Fruit fly (Drosophila melanogaster) whole organism: ENCODE data around the gene CG31661.

Source experiments
- CG8478 ChIP-seq: fragments of >200 bp; optimal IDR thresholded peaks from 2 replicates; lab custom pipeline; 2018; ENCODE audit warnings: inconsistent platforms
- Dll ChIP-seq: fragments of >200 bp; optimal IDR thresholded peaks from 2 replicates; lab custom pipeline; 2017
- EcR ChIP-seq, 2 experiments: fragments of >200 bp; optimal IDR thresholded peaks; 2 replicates each; lab custom pipeline; 2017; ENCODE audit warnings: missing biosample characterization in 2 of 2, missing genetic modification characterization in 2 of 2, missing genetic modification reagents in 2 of 2
- pan ChIP-seq: fragments of >200 bp; optimal IDR thresholded peaks from 2 replicates; lab custom pipeline; 2017
- psq ChIP-seq: fragments of >200 bp; optimal IDR thresholded peaks from 2 replicates; lab custom pipeline; 2017
- usp ChIP-seq: fragments of >200 bp; optimal IDR thresholded peaks from 2 replicates; lab custom pipeline; 2017; ENCODE audit warnings: missing biosample characterization, missing genetic modification characterization, mixed read lengths

Gene CG31661

DNA sequence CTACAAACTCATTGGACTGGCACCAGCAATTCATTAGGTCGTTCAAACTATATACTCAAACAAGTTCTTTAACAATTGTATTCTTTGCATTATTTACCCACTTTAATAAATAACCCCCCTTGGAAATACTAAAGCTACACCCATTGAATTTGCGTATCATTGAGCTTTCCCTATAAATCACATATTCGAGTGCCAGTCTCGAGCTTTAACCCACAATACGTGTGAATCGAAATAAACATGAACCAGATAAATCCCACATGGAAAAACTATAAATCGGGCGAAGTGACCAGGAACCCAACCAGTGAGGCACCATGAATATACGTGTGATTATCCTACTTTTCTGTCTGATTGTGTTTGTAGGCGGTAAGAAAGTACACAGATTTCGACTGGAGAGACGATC is at the start of gene CG31661:
TSS of gene CG31661 (plus strand) at position 301 of the 400 bp plus-strand sequence.
- TF ChIP-seq usp, result no peak
- TF ChIP-seq EcR (GFP tag; optimal IDR thresholded peaks at IDR 0.05; lab: Kevin White, UChicago), result no peak
- TF ChIP-seq psq (lab: Kevin White, UChicago), result no peak
- TF ChIP-seq Dll, result no peak

DNA sequence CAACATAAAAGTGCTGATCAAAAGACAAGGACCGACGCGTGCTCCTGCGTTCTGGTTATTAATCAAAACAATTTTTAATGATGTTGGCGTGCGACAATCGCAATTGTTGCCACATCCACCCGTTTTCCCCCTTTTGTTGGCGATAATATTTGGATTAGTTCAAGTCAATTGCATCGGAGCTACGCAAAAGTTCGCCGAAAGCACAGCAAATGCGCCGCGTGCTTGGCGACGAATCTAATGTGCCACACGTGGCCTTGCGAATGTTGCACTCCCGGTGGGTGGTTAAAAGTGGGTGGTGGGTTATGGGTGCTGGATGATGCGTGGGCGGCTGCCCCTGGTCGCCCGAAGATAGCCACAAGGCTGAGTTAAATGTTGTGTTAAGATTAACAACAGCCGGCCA is 49.4 kb upstream of the CG31661 start:
- TF ChIP-seq EcR (GFP tag; optimal IDR thresholded peaks at IDR 0.05; lab: Kevin White, UChicago) (no peak), CG8478 (no peak), Dll (no peak), psq (lab: Kevin White, UChicago) (no peak), pan (lab: Kevin White, UChicago) (no peak), usp (no peak)

DNA sequence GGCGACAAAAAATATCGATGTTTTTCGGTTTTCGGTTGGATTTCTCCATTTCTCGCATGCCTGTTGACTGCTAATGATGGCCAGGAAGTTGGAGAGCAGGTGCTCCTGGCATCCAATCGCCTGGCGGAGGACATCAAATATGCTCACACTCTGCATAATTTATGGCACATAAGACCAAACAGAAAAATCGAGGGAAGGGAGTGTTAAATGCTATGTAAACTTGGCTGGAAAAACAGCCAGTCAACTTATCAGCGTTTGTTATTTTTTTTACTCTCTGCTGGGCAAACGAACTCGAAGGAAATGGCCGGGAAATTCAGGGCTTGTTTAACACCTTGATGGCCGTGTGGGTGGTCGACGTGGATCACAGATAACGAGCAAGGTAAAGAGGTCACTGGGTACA is 48.9 kb upstream of the CG31661 start:
- TF ChIP-seq psq (lab: Kevin White, UChicago) (no peak), EcR (GFP tag; optimal IDR thresholded peaks at IDR 0.05; lab: Kevin White, UChicago) (no peak)

DNA sequence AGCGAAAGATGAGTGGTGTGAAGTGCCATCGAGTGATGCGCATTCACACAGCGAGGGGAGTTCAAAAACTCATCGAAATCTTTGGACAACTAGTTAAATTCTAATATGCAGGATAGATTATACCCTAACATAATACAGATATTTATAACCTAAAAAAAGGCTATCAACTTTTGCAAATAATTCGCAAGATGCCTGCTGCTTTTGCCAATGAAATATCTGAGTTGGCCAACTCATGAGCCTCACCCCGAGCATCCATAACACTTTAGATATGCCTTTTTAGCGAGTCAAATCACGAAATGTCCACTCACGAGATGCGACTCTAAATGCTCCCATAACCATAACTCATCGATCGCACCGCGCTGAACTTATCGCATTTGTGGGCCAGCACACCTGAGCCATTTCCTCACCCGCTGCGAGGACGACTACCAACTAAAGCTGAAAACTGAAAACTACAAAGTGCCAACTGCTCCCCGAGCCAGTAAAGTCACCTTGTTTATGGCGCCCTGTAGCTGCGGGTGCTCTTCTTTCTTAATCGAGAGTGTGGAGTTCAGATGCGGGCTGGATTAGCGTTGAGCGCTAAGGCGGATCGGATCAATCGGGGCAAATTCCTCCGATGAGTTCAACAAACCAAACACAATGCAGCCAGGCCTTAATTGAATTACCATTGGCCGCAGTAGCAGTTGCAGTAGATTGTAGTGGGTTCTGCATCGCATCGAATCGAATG is 47.2 kb upstream of the CG31661 start:
- no peak for TF ChIP-seq EcR (GFP tag; optimal IDR thresholded peaks at IDR 0.05; lab: Kevin White, UChicago)
- TF ChIP-seq CG8478, result no peak

DNA sequence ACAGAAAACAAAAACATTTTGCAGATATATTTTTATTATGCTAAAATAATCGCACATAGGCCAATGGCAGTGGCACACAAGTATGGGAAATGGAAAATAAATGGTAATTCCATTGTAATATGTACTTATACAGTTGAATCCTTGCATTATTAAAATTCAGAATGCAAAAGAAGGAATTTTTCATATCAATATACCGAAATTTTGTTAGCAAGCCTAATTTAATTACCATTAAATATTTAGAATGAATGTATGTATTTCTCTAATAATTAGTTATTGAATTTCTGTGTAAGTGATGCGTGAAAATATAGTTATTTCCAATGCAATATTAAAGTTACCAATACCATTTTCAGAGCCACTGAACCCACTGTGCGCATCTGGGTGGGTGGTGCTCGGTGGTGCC is 41.5 kb upstream of the CG31661 start:
- no peak for TF ChIP-seq CG8478
- TF ChIP-seq Dll, result no peak
- no peak for TF ChIP-seq usp
- no peak for TF ChIP-seq psq (lab: Kevin White, UChicago)
- no peak for TF ChIP-seq EcR (GFP tag; optimal IDR thresholded peaks at IDR 0.05; lab: Kevin White, UChicago)
- TF ChIP-seq pan (lab: Kevin White, UChicago), result no peak

DNA sequence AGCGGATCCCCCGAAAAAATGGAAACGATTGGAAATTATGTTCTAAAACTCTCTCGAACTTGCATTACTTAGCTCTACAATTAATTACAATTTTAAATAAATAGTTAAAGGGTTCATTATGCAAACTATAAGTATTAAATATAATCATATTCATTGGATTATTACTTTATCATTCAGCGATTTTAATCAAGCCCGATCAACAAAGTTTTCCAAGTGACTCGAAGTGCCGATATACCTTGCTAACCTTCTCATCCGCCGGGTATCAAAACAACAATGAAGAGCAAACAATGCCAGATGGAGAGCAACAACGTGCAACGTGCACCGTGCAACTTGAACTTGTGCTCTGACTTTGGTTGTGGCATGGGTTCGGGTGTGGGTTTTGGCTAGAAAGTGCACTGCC is 40.7 kb upstream of the CG31661 start:
- TF ChIP-seq pan (lab: Kevin White, UChicago), result peak; percentile 23
- TF ChIP-seq EcR (GFP tag; optimal IDR thresholded peaks at IDR 0.05; lab: Kevin White, UChicago), result no peak

DNA sequence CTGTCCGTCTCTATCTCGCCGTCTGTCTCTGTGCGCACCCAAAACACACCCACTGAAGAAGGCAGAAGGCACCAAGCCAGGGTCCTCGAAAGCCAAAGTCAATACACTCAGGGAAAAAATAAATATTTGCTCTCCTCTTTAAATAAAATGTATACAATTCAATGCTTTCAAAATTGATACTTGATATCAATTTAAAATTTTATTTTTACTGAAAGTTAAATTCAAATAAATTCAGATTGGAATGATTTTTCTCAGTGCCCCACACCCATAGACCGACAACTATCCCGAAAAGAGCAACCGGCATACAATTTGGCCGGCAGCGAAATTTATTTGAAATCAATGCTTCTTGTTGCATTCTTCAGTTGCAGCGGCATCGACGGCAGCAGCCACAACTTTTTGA is 40.2 kb upstream of the CG31661 start:
- TF ChIP-seq EcR (GFP tag; optimal IDR thresholded peaks at IDR 0.05; lab: Kevin White, UChicago), result no peak
- TF ChIP-seq CG8478, result no peak
- no peak for TF ChIP-seq usp
- no peak for TF ChIP-seq pan (lab: Kevin White, UChicago)
- TF ChIP-seq Dll, result no peak
- no peak for TF ChIP-seq psq (lab: Kevin White, UChicago)

DNA sequence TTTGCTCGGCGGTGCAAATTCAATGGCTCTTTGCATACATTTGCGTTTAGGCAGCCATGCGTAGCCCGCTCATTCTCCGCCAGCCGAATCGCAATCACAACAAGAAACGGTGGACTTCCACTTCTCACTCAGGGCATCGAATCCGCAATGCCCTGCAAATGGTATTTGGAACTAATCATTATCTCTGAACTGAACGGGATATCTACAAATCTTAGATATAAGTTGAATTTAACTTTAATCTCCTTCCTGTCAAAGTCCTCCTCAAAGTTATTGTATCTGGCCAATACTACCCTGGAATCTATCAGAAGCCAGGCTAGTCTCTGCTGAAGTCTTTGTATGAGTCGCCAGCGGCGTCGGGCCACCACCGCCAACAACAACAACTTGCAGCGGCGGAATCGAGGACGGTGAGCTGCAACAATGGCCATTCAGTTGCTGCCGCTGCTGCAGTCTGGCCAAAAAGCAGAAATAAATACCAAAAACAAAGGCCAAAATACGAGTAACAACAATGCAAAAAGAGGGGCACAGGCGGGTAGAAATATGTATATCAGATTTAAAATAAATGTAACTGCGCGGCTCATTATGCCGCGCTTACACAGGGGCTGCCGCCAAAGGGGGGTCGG is 38.3 kb upstream of the CG31661 start:
- TF ChIP-seq CG8478, result no peak

DNA sequence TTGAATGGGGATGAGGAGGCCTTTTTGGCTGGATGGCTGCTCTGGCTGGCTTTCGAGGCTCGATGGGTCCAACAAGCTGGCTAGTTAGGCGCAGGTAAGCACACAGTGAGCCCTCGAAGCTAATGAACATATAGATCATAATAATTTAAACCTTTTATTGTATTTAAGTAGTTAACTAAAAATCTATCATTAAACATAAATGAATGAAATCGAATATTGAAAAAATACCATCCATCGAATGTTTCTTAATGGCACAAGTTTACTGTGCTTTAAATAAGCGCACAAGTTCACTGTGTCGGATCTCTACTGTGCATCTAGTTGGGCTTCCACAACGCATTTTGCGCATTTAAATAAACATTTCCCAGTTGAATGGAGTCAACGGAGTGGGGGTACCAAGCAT is 37.7 kb upstream of the CG31661 start:
- TF ChIP-seq pan (lab: Kevin White, UChicago) (no peak), Dll (no peak), EcR (GFP tag; optimal IDR thresholded peaks at IDR 0.05; lab: Kevin White, UChicago) (no peak), psq (lab: Kevin White, UChicago) (no peak), CG8478 (no peak), usp (no peak)

DNA sequence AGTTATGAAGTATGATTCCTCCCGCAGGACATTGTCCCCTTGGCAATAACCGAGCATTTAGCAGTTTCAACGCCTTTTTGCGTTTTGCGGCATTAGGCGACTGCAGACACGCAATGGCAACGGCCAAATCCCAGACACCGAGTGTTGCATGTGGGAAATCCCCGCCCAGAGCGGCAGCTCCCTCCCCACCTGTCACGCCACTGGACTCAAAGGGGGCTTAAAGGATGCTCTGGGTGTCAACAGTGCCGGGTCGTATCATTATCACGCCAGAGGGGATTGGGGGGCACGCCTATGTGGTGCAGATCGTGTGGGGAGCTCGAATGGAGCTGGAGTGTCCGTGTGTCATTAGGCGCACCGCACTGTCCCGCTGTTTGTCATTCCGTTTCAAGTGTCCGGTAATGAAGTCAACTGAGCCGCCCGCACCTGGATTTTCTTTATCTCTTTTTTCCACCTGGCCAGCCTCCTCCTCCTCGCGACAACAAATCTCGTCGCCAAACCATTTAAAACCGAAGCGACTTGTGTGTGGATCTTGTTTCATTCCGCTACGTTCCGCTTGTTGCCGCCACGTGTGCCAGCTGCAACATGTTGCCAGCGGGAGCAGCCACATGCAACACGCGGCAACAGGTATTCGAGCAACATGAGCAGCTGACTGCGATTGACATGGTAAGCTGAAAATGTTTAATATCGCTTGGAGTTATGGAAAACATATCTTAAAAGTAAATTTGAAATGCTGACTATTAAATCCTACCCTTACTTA is 36.4 kb upstream of the CG31661 start:
- TF ChIP-seq Dll (no peak), psq (lab: Kevin White, UChicago) (no peak)

DNA sequence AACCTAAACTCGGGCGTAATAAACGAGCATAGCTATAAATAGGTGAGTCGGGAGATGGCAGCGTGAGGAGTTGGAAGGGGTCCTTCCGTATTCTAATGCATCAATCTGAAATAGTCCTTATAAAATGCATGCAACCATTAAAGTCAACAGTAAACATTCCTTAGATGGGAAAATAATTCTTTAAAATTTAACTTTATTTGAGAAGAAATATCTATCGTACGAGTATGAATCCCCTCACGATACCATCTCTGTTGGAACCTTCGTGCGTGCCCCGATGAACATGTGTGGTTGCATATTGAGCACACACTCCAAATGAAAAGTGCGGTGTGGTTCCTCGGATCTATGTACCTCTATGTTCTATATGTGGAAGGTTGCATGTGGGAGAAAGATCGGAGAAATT is 34.9 kb upstream of the CG31661 start:
- no peak for TF ChIP-seq Dll

DNA sequence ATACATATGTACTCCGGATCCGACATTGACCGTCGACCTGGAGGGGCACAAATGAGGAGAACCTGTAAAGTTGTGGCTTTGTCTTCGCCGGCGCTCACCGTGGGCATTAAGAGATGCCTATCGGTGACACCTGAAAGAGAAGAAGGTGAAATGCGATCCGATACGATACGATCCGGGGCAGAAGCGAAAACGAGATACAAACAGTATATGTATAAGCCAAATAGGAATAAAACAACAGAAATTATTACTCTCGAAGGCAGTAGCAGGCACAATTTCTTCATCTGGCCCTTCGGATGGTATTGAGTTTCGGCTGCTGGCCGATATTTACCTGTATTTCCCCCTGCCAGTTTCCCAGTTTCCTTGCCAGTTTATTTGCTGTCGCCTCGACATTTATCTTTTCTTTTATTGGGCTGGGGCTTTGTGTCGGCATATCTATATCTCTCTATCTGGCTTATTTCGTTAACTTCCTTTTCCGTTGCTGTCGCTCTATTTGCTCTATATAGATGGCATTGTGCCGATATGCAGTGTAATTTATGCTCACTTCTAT is 33.6 kb upstream of the CG31661 start:
- no peak for TF ChIP-seq Dll
- no peak for TF ChIP-seq CG8478
- TF ChIP-seq pan (lab: Kevin White, UChicago), result no peak
- TF ChIP-seq psq (lab: Kevin White, UChicago), result no peak
- no peak for TF ChIP-seq usp

DNA sequence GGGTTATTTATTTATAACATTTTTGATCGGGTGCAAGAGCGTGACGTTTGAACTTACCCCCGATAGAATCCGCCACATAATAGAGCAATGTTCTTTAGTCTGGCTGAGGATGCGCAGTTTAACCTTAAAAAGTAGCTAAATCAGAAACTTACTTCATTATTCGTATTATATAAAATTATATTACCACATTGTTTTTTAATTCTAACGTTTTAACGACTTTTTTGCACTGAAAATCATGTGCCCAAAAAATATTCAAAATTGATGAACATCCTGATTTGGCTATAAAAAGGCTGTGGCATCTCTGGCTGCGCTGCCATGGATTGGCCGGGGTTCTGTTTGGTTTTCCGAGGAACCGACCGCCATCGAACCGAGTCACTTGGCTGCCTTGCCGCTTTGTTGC is 27.0 kb upstream of the CG31661 start:
- no peak for TF ChIP-seq CG8478
- no peak for TF ChIP-seq EcR (GFP tag; optimal IDR thresholded peaks at IDR 0.05; lab: Kevin White, UChicago)
- no peak for TF ChIP-seq psq (lab: Kevin White, UChicago)
- no peak for TF ChIP-seq pan (lab: Kevin White, UChicago)
- TF ChIP-seq usp, result no peak
- no peak for TF ChIP-seq Dll
